Worm (Caenorhabditis elegans) whole organism, young adult: Measurements from ENCODE around the gene nhr-171.

Experiments
- pbrm-1 ChIP-seq: fragments of 200-800 bp; sonication (Bioruptor generic); IDR thresholded peaks from 2 replicates; pipeline ENCODE4 v1.3.6; 2022; ENCODE audit warnings: missing genetic modification reagents, missing genetic modification characterization, missing compliant biosample characterization
- unc-130 ChIP-seq: sonication (generic microtip); optimal IDR thresholded peaks from 2 replicates; lab custom pipeline; 2016; ENCODE audit warnings: missing genetic modification reagents, missing genetic modification characterization, missing compliant biosample characterization

DNA sequence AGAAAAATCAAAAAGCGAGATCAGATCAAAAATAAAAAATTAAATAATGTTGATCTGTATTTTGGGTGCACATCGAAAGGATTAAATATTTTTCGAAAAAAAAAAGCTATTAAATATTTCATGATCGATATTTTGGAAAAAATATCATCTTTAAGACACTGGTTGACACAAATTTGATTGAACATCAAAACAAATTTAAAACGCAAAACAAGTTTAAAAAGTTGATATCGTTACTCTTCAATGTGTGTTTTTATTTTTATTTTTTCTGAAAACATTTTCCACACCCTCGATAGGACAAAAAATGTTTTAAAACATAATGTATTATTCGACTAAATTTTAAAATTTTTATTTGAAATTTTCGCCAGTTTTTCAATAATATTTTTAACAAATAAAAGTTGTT, 26.5 kb downstream of the nhr-171 start, which contains the start of gene C54F6.12:
- no peak for TF ChIP-seq unc-130
- no peak for TF ChIP-seq pbrm-1
